Fruit fly (Drosophila melanogaster) Kc167 (cell line): ENCODE data around the gene svr.

Source experiments
- h ChIP-seq: fragments of >200 bp; optimal IDR thresholded peaks from 3 replicates; lab custom pipeline; 2018; ENCODE audit warnings: missing external identifiers
- ttk ChIP-seq: sonication (Bioruptor generic); optimal IDR thresholded peaks from 2 replicates; lab custom pipeline; 2017; ENCODE audit warnings: missing external identifiers

- no peak for TF ChIP-seq ttk (lab: Kevin White, UChicago)
- TF ChIP-seq h, result no peak
These were observed 38.4 kb upstream of the svr start for dm6 chrX:457803-458202.
